Fruit fly (Drosophila melanogaster): ENCODE results near the gene CG2993.

DNA sequence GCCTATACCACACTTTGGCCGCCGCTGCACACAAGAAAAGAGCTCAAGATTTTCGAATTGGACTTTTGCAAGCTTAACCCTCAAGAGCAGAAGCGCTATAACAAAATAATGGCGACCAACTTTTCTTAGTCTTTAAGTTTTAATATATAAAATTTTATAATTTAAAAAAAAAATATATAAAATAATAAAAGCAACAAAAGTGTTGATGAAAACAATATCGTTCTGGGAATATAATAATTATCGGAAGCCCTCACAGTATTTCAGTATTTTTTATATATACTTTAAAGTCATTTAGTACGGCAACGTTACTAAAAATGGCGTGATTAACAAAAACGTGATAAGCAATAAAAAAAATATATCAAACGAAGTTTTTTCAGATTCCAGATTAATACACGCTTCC, 50.3 kb downstream of the CG2993 start, which contains the start of gene Sp7:
- TF ChIP-seq Dfd (GFP tag; optimal IDR thresholded peaks at IDR 0.05) (no peak), Vsx2 (GFP tag; optimal IDR thresholded peaks at IDR 0.05; ENCODE audit: partially characterized antibody) (no peak), lola (GFP tag; optimal IDR thresholded peaks at IDR 0.05) (no peak), h (GFP tag; optimal IDR thresholded peaks at IDR 0.05) (no peak), Hr78 (GFP tag; optimal IDR thresholded peaks at IDR 0.05) (no peak), sv (GFP tag; optimal IDR thresholded peaks at IDR 0.05) (no peak), N (GFP tag; optimal IDR thresholded peaks at IDR 0.05) (no peak), OdsH (GFP tag; optimal IDR thresholded peaks at IDR 0.05) (no peak), CG32264 (GFP tag; optimal IDR thresholded peaks at IDR 0.05) (no peak), pan (optimal IDR thresholded peaks at IDR 0.05) (no peak), CrebA (GFP tag; optimal IDR thresholded peaks at IDR 0.05; ENCODE audit: borderline replicate concordance) (no peak), psq (GFP tag; optimal IDR thresholded peaks at IDR 0.05) (no peak), GATAd (GFP tag; optimal IDR thresholded peaks at IDR 0.05) (no peak), br (GFP tag; optimal IDR thresholded peaks at IDR 0.05) (no peak)

Measured in whole organism, wandering third instar larva.